Fruit fly (Drosophila melanogaster): ENCODE results near the gene SNRPG.

- TF ChIP-seq cnc (optimal IDR thresholded peaks at IDR 0.05) (no peak), CG1620 (GFP tag; optimal IDR thresholded peaks at IDR 0.05) (no peak), CG11617 (GFP tag; optimal IDR thresholded peaks at IDR 0.05) (no peak), Mnt (GFP tag; optimal IDR thresholded peaks at IDR 0.05) (no peak), CG12768 (GFP tag; optimal IDR thresholded peaks at IDR 0.05) (no peak), kay (GFP tag; ENCODE audit: borderline replicate concordance) (no peak), pad (GFP tag; optimal IDR thresholded peaks at IDR 0.05) (no peak), ovo (GFP tag; optimal IDR thresholded peaks at IDR 0.05) (no peak), CG7101 (tag; optimal IDR thresholded peaks at IDR 0.05) (no peak), Crg-1 (GFP tag; optimal IDR thresholded peaks at IDR 0.05) (no peak)
Observed at dm6 chrX:16687400-16688105, 47.3 kb upstream of the SNRPG start.

Measured in whole organism, adult.